Fruit fly (Drosophila melanogaster): ENCODE data around the gene pnr.
A peak's percentile ranks its signal among the peaks of the same experiment; 100 is the strongest.

- TF ChIP-seq EcR (GFP tag; optimal IDR thresholded peaks at IDR 0.05) (peak; percentile 41), CG10348 (GFP tag; IDR thresholded peaks at IDR 0.05) (no peak), Pif1B (GFP tag; optimal IDR thresholded peaks at IDR 0.05) (no peak), CG8159 (tag; optimal IDR thresholded peaks at IDR 0.05) (peak; percentile 26), Ets98B (GFP tag; IDR thresholded peaks at IDR 0.05) (peak; percentile 66; the same call in 1 of the 2 replicates), CG32121 (GFP tag; IDR thresholded peaks at IDR 0.05) (peak; percentile 69)
Observed at dm6 chr3R:15993139-15993804, 32.6 kb upstream of the pnr start.

Data from whole organism, pupa.